Fruit fly (Drosophila melanogaster) whole organism, prepupa: ENCODE data around the gene CG14565.

Experiments
- Blimp-1 ChIP-seq: fragments of 200-800 bp; sonication (Bioruptor generic); optimal IDR thresholded peaks from 3 replicates; lab custom pipeline; 2017; ENCODE audit warnings: missing biosample characterization, missing genetic modification characterization, mild to moderate bottlenecking, moderate library complexity, missing genetic modification reagents
- CG11902 ChIP-seq: fragments of 200-800 bp; sonication (Bioruptor generic); optimal IDR thresholded peaks from 3 replicates; lab custom pipeline; 2016; ENCODE audit warnings: missing biosample characterization, missing genetic modification characterization
- CG31627 ChIP-seq: fragments of 200-800 bp; sonication (Bioruptor generic); optimal IDR thresholded peaks from 3 replicates; lab custom pipeline; 2016; ENCODE audit warnings: missing biosample characterization, missing genetic modification characterization
- CG32006 ChIP-seq: fragments of 200-800 bp; sonication (Bioruptor generic); optimal IDR thresholded peaks from 3 replicates; lab custom pipeline; 2017; ENCODE audit warnings: missing biosample characterization, mild to moderate bottlenecking, missing genetic modification characterization
- CG34406 ChIP-seq: fragments of 200-800 bp; sonication (Bioruptor generic); optimal IDR thresholded peaks from 3 replicates; lab custom pipeline; 2016; ENCODE audit warnings: missing biosample characterization, missing genetic modification characterization
- CG6792 ChIP-seq: fragments of 200-800 bp; sonication (Bioruptor generic); optimal IDR thresholded peaks from 3 replicates; lab custom pipeline; 2016; ENCODE audit warnings: missing biosample characterization, missing genetic modification characterization
- CG9139 ChIP-seq: fragments of 200-800 bp; sonication (Bioruptor generic); optimal IDR thresholded peaks from 3 replicates; lab custom pipeline; 2017; ENCODE audit warnings: missing biosample characterization, mild to moderate bottlenecking, missing genetic modification characterization
- Ets21C ChIP-seq: fragments of 200-800 bp; sonication (Bioruptor generic); optimal IDR thresholded peaks from 3 replicates; lab custom pipeline; 2016; ENCODE audit warnings: missing biosample characterization, missing genetic modification characterization
- Gug ChIP-seq: fragments of 200-800 bp; sonication (Bioruptor generic); IDR thresholded peaks from 2 replicates; pipeline ENCODE4 v1.3.6; 2022; ENCODE audit warnings: missing biosample characterization, missing genetic modification characterization
- Lpt ChIP-seq: fragments of 200-800 bp; sonication (Bioruptor generic); optimal IDR thresholded peaks from 3 replicates; lab custom pipeline; 2016; ENCODE audit warnings: missing biosample characterization, missing genetic modification characterization
- Sox14 ChIP-seq: fragments of 200-800 bp; sonication (Bioruptor generic); optimal IDR thresholded peaks from 3 replicates; lab custom pipeline; 2016; ENCODE audit warnings: missing biosample characterization, missing genetic modification characterization
- esn ChIP-seq: fragments of 200-800 bp; sonication (Bioruptor generic); optimal IDR thresholded peaks from 2 replicates; lab custom pipeline; 2016; ENCODE audit warnings: missing biosample characterization, mild to moderate bottlenecking, missing genetic modification characterization, moderate library complexity
- fd85E ChIP-seq: fragments of 200-800 bp; sonication (Bioruptor generic); optimal IDR thresholded peaks from 3 replicates; lab custom pipeline; 2016; ENCODE audit warnings: missing biosample characterization, missing genetic modification characterization

DNA sequence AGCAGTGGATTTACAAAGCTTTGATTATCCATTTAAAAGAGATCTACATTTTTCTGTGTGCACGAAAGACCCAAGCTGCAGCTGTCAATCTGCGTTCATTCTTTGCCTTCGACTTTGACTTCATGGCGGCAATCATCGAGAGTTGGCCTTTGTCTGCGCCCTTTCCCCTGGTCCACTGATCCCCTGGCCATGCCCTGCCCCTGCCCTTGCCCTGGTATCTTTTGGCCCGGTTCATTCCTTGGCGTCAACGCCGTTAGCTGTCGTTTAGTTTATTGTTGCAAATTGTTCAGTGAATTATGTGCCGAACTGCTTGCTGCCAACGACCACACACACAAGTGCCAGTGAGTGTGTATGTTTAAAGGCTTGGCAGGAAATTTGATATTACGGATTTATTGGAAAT lies 43.1 kb downstream of the CG14565 start:
- TF ChIP-seq Gug (no peak), fd85E (no peak), CG34406 (no peak), CG31627 (no peak), CG6792 (GFP tag; lab: Kevin White, UChicago) (no peak), Blimp-1 (GFP tag; lab: Kevin White, UChicago) (no peak), CG11902 (GFP tag; lab: Kevin White, UChicago) (no peak), CG32006 (GFP tag; lab: Kevin White, UChicago) (no peak), CG9139 (GFP tag; lab: Kevin White, UChicago) (no peak), Ets21C (GFP tag; lab: Kevin White, UChicago) (no peak), Lpt (GFP tag; lab: Kevin White, UChicago) (no peak), Sox14 (GFP tag; lab: Kevin White, UChicago) (no peak), esn (GFP tag; lab: Kevin White, UChicago) (no peak)
